Fruit fly (Drosophila melanogaster): ENCODE data around the gene CG31326.

- TF ChIP-seq CG8478 (optimal IDR thresholded peaks at IDR 0.05) (no peak), CTCF (optimal IDR thresholded peaks at IDR 0.05) (no peak)
Observed at dm6 chr3R:14220105-14220504, at the start of gene CG31326.

Measured in S2 (cell line).